Fruit fly (Drosophila melanogaster) whole organism, embryonic: ENCODE data around the gene CtBP.

Experiments used
- Blimp-1 ChIP-seq: fragments of 200-800 bp; sonication (Bioruptor generic); optimal IDR thresholded peaks from 3 replicates; lab custom pipeline; 2018; ENCODE audit warnings: missing biosample characterization, missing genetic modification characterization, mild to moderate bottlenecking, moderate library complexity, missing genetic modification reagents
- CG10274 ChIP-seq: fragments of 200-800 bp; sonication (Bioruptor generic); optimal IDR thresholded peaks from 3 replicates; lab custom pipeline; 2017; ENCODE audit warnings: missing biosample characterization, mild to moderate bottlenecking, missing genetic modification characterization
- CG10462 ChIP-seq: fragments of 200-800 bp; sonication (Bioruptor generic); optimal IDR thresholded peaks from 2 replicates; lab custom pipeline; 2016; ENCODE audit warnings: missing biosample characterization, missing genetic modification characterization
- CG11093 ChIP-seq: fragments of 200-800 bp; sonication (Bioruptor generic); IDR thresholded peaks from 3 replicates; pipeline ENCODE4 v1.3.6; 2022; ENCODE audit warnings: missing biosample characterization, missing genetic modification characterization
- CG1602 ChIP-seq: fragments of 200-800 bp; sonication (Bioruptor generic); optimal IDR thresholded peaks from 3 replicates; lab custom pipeline; 2016; ENCODE audit warnings: missing biosample characterization, missing genetic modification characterization
- CG16815 ChIP-seq: fragments of 200-800 bp; sonication (Bioruptor generic); optimal IDR thresholded peaks from 3 replicates; lab custom pipeline; 2017; ENCODE audit warnings: missing biosample characterization, mild to moderate bottlenecking, missing genetic modification characterization
- CG1792 ChIP-seq: fragments of 200-800 bp; sonication (Bioruptor generic); optimal IDR thresholded peaks from 2 replicates; lab custom pipeline; 2016; ENCODE audit warnings: missing biosample characterization, missing genetic modification characterization
- CG2889 ChIP-seq: fragments of 200-800 bp; sonication (Bioruptor generic); IDR thresholded peaks from 3 replicates; pipeline ENCODE4 v1.3.6; 2022; ENCODE audit warnings: missing biosample characterization, missing genetic modification characterization
- CG3065 ChIP-seq: fragments of 200-800 bp; sonication (Bioruptor generic); optimal IDR thresholded peaks from 2 replicates; lab custom pipeline; 2016; ENCODE audit warnings: missing biosample characterization, missing genetic modification characterization
- CG7372 ChIP-seq: fragments of 200-800 bp; sonication (Bioruptor generic); IDR thresholded peaks from 2 replicates; pipeline ENCODE4 v1.3.6; 2022; ENCODE audit warnings: missing biosample characterization, missing genetic modification characterization
- CG8089 ChIP-seq: fragments of 200-800 bp; sonication (Bioruptor generic); optimal IDR thresholded peaks from 3 replicates; lab custom pipeline; 2016; ENCODE audit warnings: missing biosample characterization, missing genetic modification characterization
- CG9876 ChIP-seq: fragments of 200-800 bp; sonication (Bioruptor generic); optimal IDR thresholded peaks from 2 replicates; lab custom pipeline; 2016; ENCODE audit warnings: missing biosample characterization, missing genetic modification characterization
- CrebB ChIP-seq: fragments of 200-800 bp; sonication (Bioruptor generic); optimal IDR thresholded peaks from 3 replicates; lab custom pipeline; 2018; ENCODE audit warnings: missing biosample characterization, mild to moderate bottlenecking, missing genetic modification characterization
- Deaf1 ChIP-seq: fragments of 200-800 bp; optimal IDR thresholded peaks from 3 replicates; lab custom pipeline; 2019; ENCODE audit warnings: missing biosample characterization, mild to moderate bottlenecking, missing genetic modification characterization, moderate library complexity
- Dfd ChIP-seq, 2 experiments: fragments of >200 bp; optimal IDR thresholded peaks; 2 replicates each; lab custom pipeline; 2017; ENCODE audit warnings: missing biosample characterization in 2 of 2, missing genetic modification characterization in 2 of 2
- Dip3 ChIP-seq: fragments of 200-800 bp; sonication (Bioruptor generic); optimal IDR thresholded peaks from 3 replicates; lab custom pipeline; 2016; ENCODE audit warnings: missing biosample characterization, missing genetic modification characterization
- Doc3 ChIP-seq: fragments of 200-800 bp; sonication (Bioruptor generic); IDR thresholded peaks from 3 replicates; pipeline ENCODE4 v1.3.6; 2022; ENCODE audit warnings: missing biosample characterization, missing genetic modification characterization; ENCODE audit not compliant: partially characterized antibody
- Hr78 ChIP-seq, 2 experiments: fragments of 200-800 bp in 1 of 2; fragments of >200 bp in 1 of 2; sonication (Bioruptor generic) in 1 of 2; optimal IDR thresholded peaks; 2 replicates each; lab custom pipeline; 2017 to 2019; ENCODE audit warnings: missing biosample characterization in 2 of 2, missing genetic modification characterization in 2 of 2, mild to moderate bottlenecking in 1 of 2, moderate library complexity in 1 of 2
- Jarid2 ChIP-seq: fragments of 200-800 bp; sonication (Bioruptor generic); optimal IDR thresholded peaks from 3 replicates; lab custom pipeline; 2017; ENCODE audit warnings: mild to moderate bottlenecking, missing biosample characterization, missing genetic modification reagents, missing genetic modification characterization
- MESR4 ChIP-seq: fragments of 200-800 bp; sonication (Bioruptor generic); optimal IDR thresholded peaks from 2 replicates; lab custom pipeline; 2018; ENCODE audit warnings: missing biosample characterization, mild to moderate bottlenecking, missing genetic modification characterization, moderate library complexity
- Mes4 ChIP-seq: fragments of 200-800 bp; sonication (Bioruptor generic); optimal IDR thresholded peaks from 2 replicates; lab custom pipeline; 2016; ENCODE audit warnings: missing biosample characterization, missing genetic modification characterization
- Neu2 ChIP-seq: fragments of 200-800 bp; sonication (Bioruptor generic); optimal IDR thresholded peaks from 3 replicates; lab custom pipeline; 2016; ENCODE audit warnings: missing biosample characterization, missing genetic modification characterization, borderline replicate concordance
- ac ChIP-seq: fragments of 200-800 bp; sonication (Bioruptor generic); optimal IDR thresholded peaks from 3 replicates; lab custom pipeline; 2017; ENCODE audit warnings: missing biosample characterization, mild to moderate bottlenecking, missing genetic modification characterization
- al ChIP-seq: fragments of 200-800 bp; sonication (Bioruptor generic); IDR thresholded peaks from 2 replicates; pipeline ENCODE4 v1.3.6; 2022; ENCODE audit warnings: missing biosample characterization, missing genetic modification characterization
- aop ChIP-seq: fragments of 200-800 bp; sonication (Bioruptor generic); IDR thresholded peaks from 2 replicates; pipeline ENCODE4 v1.3.6; 2022; ENCODE audit warnings: missing biosample characterization, missing genetic modification characterization
- az2 ChIP-seq: fragments of 200-800 bp; sonication (Bioruptor generic); optimal IDR thresholded peaks from 3 replicates; lab custom pipeline; 2016; ENCODE audit warnings: missing biosample characterization, missing genetic modification characterization
- bowl ChIP-seq: fragments of 200-800 bp; sonication (Bioruptor generic); IDR thresholded peaks from 2 replicates; pipeline ENCODE4 v1.3.6; 2022; ENCODE audit warnings: missing biosample characterization, missing genetic modification characterization
- bsh ChIP-seq, 2 experiments: fragments of 200-800 bp; sonication (Bioruptor generic); optimal IDR thresholded peaks; 2 replicates each; lab custom pipeline; 2017 to 2018; ENCODE audit warnings: mild to moderate bottlenecking in 2 of 2, missing biosample characterization in 2 of 2, missing genetic modification characterization in 2 of 2, moderate library complexity in 1 of 2
- chinmo ChIP-seq: fragments of 200-800 bp; sonication (Bioruptor generic); IDR thresholded peaks from 4 replicates; pipeline ENCODE4 v1.3.6; 2022; ENCODE audit warnings: missing biosample characterization, missing genetic modification characterization; ENCODE audit not compliant: partially characterized antibody
- dimm ChIP-seq: fragments of 200-800 bp; sonication (Bioruptor generic); IDR thresholded peaks from 2 replicates; pipeline ENCODE4 v1.3.6; 2022; ENCODE audit warnings: missing biosample characterization, missing genetic modification characterization
- disco-r ChIP-seq: fragments of 200-800 bp; sonication (Bioruptor generic); optimal IDR thresholded peaks from 2 replicates; lab custom pipeline; 2016; ENCODE audit warnings: missing biosample characterization, missing genetic modification characterization
- kay ChIP-seq: fragments of 200-800 bp; sonication (Bioruptor generic); optimal IDR thresholded peaks from 2 replicates; lab custom pipeline; 2016; ENCODE audit warnings: missing biosample characterization, missing genetic modification characterization
- lab ChIP-seq: fragments of 200-800 bp; sonication (Bioruptor generic); optimal IDR thresholded peaks from 3 replicates; lab custom pipeline; 2017; ENCODE audit warnings: missing biosample characterization, missing genetic modification characterization, mild to moderate bottlenecking, moderate library complexity, missing genetic modification reagents
- lola ChIP-seq, 3 experiments: fragments of >200 bp in 2 of 3; fragments of 200-800 bp in 1 of 3; sonication (Bioruptor generic) in 1 of 3; optimal IDR thresholded peaks; 2 replicates each; lab custom pipeline; 2017 to 2019; ENCODE audit warnings: missing biosample characterization in 3 of 3, missing genetic modification characterization in 3 of 3, mild to moderate bottlenecking in 1 of 3, moderate library complexity in 1 of 3
- pan ChIP-seq, 4 experiments: fragments of >200 bp in 3 of 4; fragments of 200-800 bp in 1 of 4; sonication (Bioruptor generic) in 1 of 4; optimal IDR thresholded peaks in 3 of 4; IDR thresholded peaks in 1 of 4; 2 replicates each; pipeline versions ENCODE4 v1.3.6 to Lab custom; 2017 to 2022; ENCODE audit warnings: missing biosample characterization in 2 of 4, missing genetic modification characterization in 2 of 4, mixed read lengths in 1 of 4
- pfk ChIP-seq: fragments of 200-800 bp; sonication (Bioruptor generic); optimal IDR thresholded peaks from 2 replicates; lab custom pipeline; 2018; ENCODE audit warnings: missing biosample characterization, mild to moderate bottlenecking, missing genetic modification characterization, moderate library complexity
- ranshi ChIP-seq: fragments of 200-800 bp; sonication (Bioruptor generic); IDR thresholded peaks from 2 replicates; pipeline ENCODE4 v1.3.6; 2022; ENCODE audit warnings: missing biosample characterization, missing genetic modification characterization
- sisA ChIP-seq: fragments of 200-800 bp; sonication (Bioruptor generic); IDR thresholded peaks from 2 replicates; pipeline ENCODE4 v1.3.6; 2022; ENCODE audit warnings: missing biosample characterization, missing genetic modification characterization
- sna ChIP-seq: fragments of 200-800 bp; sonication (Bioruptor generic); IDR thresholded peaks from 2 replicates; pipeline ENCODE4 v1.3.6; 2022; ENCODE audit warnings: missing biosample characterization, missing genetic modification characterization; ENCODE audit not compliant: partially characterized antibody
- tin ChIP-seq: fragments of 200-800 bp; sonication (Bioruptor generic); optimal IDR thresholded peaks from 3 replicates; lab custom pipeline; 2016; ENCODE audit warnings: missing biosample characterization, missing genetic modification characterization
- vvl ChIP-seq: fragments of 200-800 bp; sonication (Bioruptor generic); IDR thresholded peaks from 2 replicates; pipeline ENCODE4 v1.3.6; 2022; ENCODE audit warnings: missing biosample characterization, missing genetic modification characterization

Gene CtBP

DNA sequence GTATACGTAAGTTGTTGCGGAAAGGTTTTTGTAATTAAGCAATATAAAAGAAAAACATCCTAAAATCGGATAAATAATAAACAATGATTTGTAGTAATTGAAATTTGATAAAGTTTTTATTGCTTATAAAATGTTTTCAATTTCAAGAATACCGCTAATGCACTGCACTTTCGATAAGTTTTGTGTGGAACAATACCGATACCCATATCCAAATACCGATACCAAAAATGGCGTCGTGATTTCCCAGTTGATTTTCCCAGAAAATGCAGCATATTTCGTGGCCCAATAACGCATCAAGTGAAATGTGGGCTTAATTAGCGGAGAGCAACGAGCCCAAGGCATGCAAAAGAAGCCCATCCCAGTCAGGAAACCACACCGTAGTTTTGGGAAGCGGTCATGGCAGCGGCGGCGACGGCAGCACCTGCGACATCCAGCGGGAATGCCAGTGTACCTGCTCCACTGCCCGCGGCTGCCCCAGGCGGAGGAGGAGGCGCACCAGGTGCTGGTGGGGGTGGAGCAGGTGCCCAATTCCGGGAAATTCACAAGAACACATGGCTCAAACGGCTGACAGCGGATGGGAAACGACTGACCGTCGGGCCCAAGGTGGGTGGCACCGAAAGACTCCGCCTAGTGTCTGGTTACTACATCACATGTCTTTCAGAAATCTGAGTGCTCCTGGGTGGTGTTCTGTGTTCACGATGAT is 25.5 kb upstream of the CtBP start, which contains the start of gene CG31342 (continued):
- TF ChIP-seq CG10274 (GFP tag; lab: Kevin White, UChicago) (no peak), ranshi (GFP tag; lab: Robert Waterston, UW) (peak; percentile 40; the same call in 1 of the 2 replicates), CG8089 (no peak), CG16815 (GFP tag; lab: Kevin White, UChicago) (no peak), lab (GFP tag; lab: Kevin White, UChicago) (no peak), pan (optimal IDR thresholded peaks at IDR 0.05; lab: Kevin White, UChicago) (no peak), pan (GFP tag; optimal IDR thresholded peaks at IDR 0.05 in 1 of 2, IDR thresholded peaks at IDR 0.05 in 1 of 2) (peak in 1 of 2 experiments; percentile 20), MESR4 (GFP tag; lab: Kevin White, UChicago) (peak; percentile 96), chinmo (GFP tag; lab: Robert Waterston, UW) (0 out of 4 replicates have a peak, but pooled peaks have one; percentile 58), bowl (GFP tag; lab: Robert Waterston, UW) (no peak), sisA (GFP tag; lab: Robert Waterston, UW) (no peak), CrebB (tag; lab: Kevin White, UChicago) (peak; percentile 14), Dfd (GFP tag; optimal IDR thresholded peaks at IDR 0.05; lab: Kevin White, UChicago) (no peak), Jarid2 (GFP tag; lab: Kevin White, UChicago) (no peak), Hr78 (GFP tag; optimal IDR thresholded peaks at IDR 0.05; lab: Kevin White, UChicago) (no peak), pfk (GFP tag; lab: Kevin White, UChicago) (no peak), al (GFP tag; lab: Robert Waterston, UW) (no peak), CG1602 (no peak), az2 (GFP tag; lab: Kevin White, UChicago) (peak; percentile 42), kay (GFP tag; lab: Kevin White, UChicago) (no peak), CG9876 (GFP tag; lab: Kevin White, UChicago) (no peak), lola (GFP tag; optimal IDR thresholded peaks at IDR 0.05; lab: Kevin White, UChicago) (peak in 1 of 3 experiments; percentile 58), CG10462 (GFP tag; lab: Kevin White, UChicago) (no peak), CG11093 (GFP tag; lab: Robert Waterston, UW) (no peak), disco-r (no peak), vvl (peak; percentile 63; the same call in 1 of the 2 replicates), CG7372 (no peak), sna (GFP tag; lab: Robert Waterston, UW) (peak; percentile 61; the same call in 1 of the 2 replicates), aop (GFP tag; lab: Robert Waterston, UW) (no peak), Dip3 (GFP tag; lab: Kevin White, UChicago) (no peak), Blimp-1 (GFP tag; lab: Kevin White, UChicago) (no peak), Neu2 (no peak), Doc3 (GFP tag; lab: Robert Waterston, UW) (peak; percentile 64), CG1792 (GFP tag; lab: Kevin White, UChicago) (no peak)
- TF ChIP-seq, all 482 proteins: peak for 134

dm6 chr3R:12988411-12988810 is 23.0 kb upstream of the CtBP start, which contains the start of gene CG14383:
TSS of gene CG14383 (minus strand) at chr3R:12988511.
- TF ChIP-seq bsh (GFP tag; optimal IDR thresholded peaks at IDR 0.05; lab: Kevin White, UChicago) (no peak), dimm (GFP tag; lab: Robert Waterston, UW) (0 out of 2 replicates have a peak, but pooled peaks have one; percentile 18), CG2889 (GFP tag; lab: Robert Waterston, UW) (no peak), ac (no peak), Deaf1 (tag; lab: Kevin White, UChicago) (no peak), Mes4 (no peak), CG3065 (GFP tag; lab: Kevin White, UChicago) (no peak), tin (GFP tag; lab: Kevin White, UChicago) (no peak)
